Fruit fly (Drosophila melanogaster) whole organism, embryonic: ENCODE data around the gene CG31404.

ENCODE experiments used
- Antp ChIP-seq: fragments of 200-800 bp; sonication (Bioruptor generic); optimal IDR thresholded peaks from 3 replicates; lab custom pipeline; 2016; ENCODE audit warnings: missing biosample characterization, missing genetic modification characterization
- Atf6 ChIP-seq: fragments of 200-800 bp; sonication (Bioruptor generic); IDR thresholded peaks from 2 replicates; pipeline ENCODE4 v1.3.6; 2022; ENCODE audit warnings: missing biosample characterization, missing genetic modification characterization
- CG1024 ChIP-seq: fragments of 200-800 bp; sonication (Bioruptor generic); IDR thresholded peaks from 2 replicates; pipeline ENCODE4 v1.3.6; 2022; ENCODE audit warnings: missing biosample characterization, missing genetic modification characterization
- CG10366 ChIP-seq: fragments of 200-800 bp; sonication (Bioruptor generic); IDR thresholded peaks from 2 replicates; pipeline ENCODE4 v1.3.6; 2022; ENCODE audit warnings: missing biosample characterization, missing genetic modification characterization
- CG10979 ChIP-seq: fragments of 200-800 bp; sonication (Bioruptor generic); optimal IDR thresholded peaks from 2 replicates; lab custom pipeline; 2018; ENCODE audit warnings: missing biosample characterization, mild to moderate bottlenecking, missing genetic modification characterization, moderate library complexity
- CG11504 ChIP-seq: fragments of 200-800 bp; sonication (Bioruptor generic); optimal IDR thresholded peaks from 3 replicates; lab custom pipeline; 2019; ENCODE audit warnings: missing biosample characterization, mild to moderate bottlenecking, missing genetic modification characterization, moderate library complexity
- CG14860 ChIP-seq: fragments of 200-800 bp; sonication (Bioruptor generic); IDR thresholded peaks from 3 replicates; pipeline ENCODE4 v1.3.6; 2022; ENCODE audit warnings: missing biosample characterization, missing genetic modification characterization; ENCODE audit not compliant: partially characterized antibody
- CG14965 ChIP-seq: fragments of 200-800 bp; sonication (Bioruptor generic); optimal IDR thresholded peaks from 2 replicates; lab custom pipeline; 2016; ENCODE audit warnings: missing biosample characterization, missing genetic modification characterization, borderline replicate concordance
- CG15269 ChIP-seq: fragments of 200-800 bp; sonication (Bioruptor generic); optimal IDR thresholded peaks from 2 replicates; lab custom pipeline; 2018; ENCODE audit warnings: missing biosample characterization, mild to moderate bottlenecking, missing genetic modification characterization, moderate library complexity
- CG15696 ChIP-seq: fragments of 200-800 bp; sonication (Bioruptor generic); optimal IDR thresholded peaks from 2 replicates; lab custom pipeline; 2019; ENCODE audit warnings: missing biosample characterization, mild to moderate bottlenecking, missing genetic modification characterization, moderate library complexity
- CG17361 ChIP-seq: fragments of 200-800 bp; sonication (Bioruptor generic); IDR thresholded peaks from 3 replicates; pipeline ENCODE4 v1.3.6; 2022; ENCODE audit warnings: missing biosample characterization, missing genetic modification characterization
- CG17829 ChIP-seq: fragments of 200-800 bp; optimal IDR thresholded peaks from 2 replicates; lab custom pipeline; 2019; ENCODE audit warnings: missing biosample characterization, mild to moderate bottlenecking, missing genetic modification characterization, moderate library complexity
- CG2678 ChIP-seq: fragments of 200-800 bp; sonication (Bioruptor generic); optimal IDR thresholded peaks from 3 replicates; lab custom pipeline; 2019; ENCODE audit warnings: missing biosample characterization, mild to moderate bottlenecking, missing genetic modification characterization, moderate library complexity
- CG2712 ChIP-seq: fragments of 200-800 bp; optimal IDR thresholded peaks from 3 replicates; lab custom pipeline; 2019; ENCODE audit warnings: missing biosample characterization, mild to moderate bottlenecking, missing genetic modification characterization, moderate library complexity
- CG2889 ChIP-seq: fragments of 200-800 bp; sonication (Bioruptor generic); IDR thresholded peaks from 3 replicates; pipeline ENCODE4 v1.3.6; 2022; ENCODE audit warnings: missing biosample characterization, missing genetic modification characterization
- CG31224 ChIP-seq: fragments of 200-800 bp; sonication (Bioruptor generic); IDR thresholded peaks from 2 replicates; pipeline ENCODE4 v1.3.6; 2022; ENCODE audit warnings: missing biosample characterization, missing genetic modification characterization
- CG33213 ChIP-seq: fragments of 200-800 bp; sonication (Bioruptor generic); optimal IDR thresholded peaks from 3 replicates; lab custom pipeline; 2016; ENCODE audit warnings: missing biosample characterization, missing genetic modification characterization
- CG6272 ChIP-seq: fragments of 200-800 bp; sonication (Bioruptor generic); IDR thresholded peaks from 2 replicates; pipeline ENCODE4 v1.3.6; 2022; ENCODE audit warnings: missing biosample characterization, missing genetic modification characterization
- CG8388 ChIP-seq: fragments of 200-800 bp; sonication (Bioruptor generic); optimal IDR thresholded peaks from 2 replicates; lab custom pipeline; 2019; ENCODE audit warnings: missing biosample characterization, mild to moderate bottlenecking, missing genetic modification characterization, moderate library complexity
- CG8765 ChIP-seq: fragments of 200-800 bp; sonication (Bioruptor generic); IDR thresholded peaks from 2 replicates; pipeline ENCODE4 v1.3.6; 2022; ENCODE audit warnings: missing biosample characterization, missing genetic modification characterization
- CG9817 ChIP-seq: fragments of 200-800 bp; sonication (Bioruptor generic); optimal IDR thresholded peaks from 2 replicates; lab custom pipeline; 2018; ENCODE audit warnings: missing biosample characterization, mild to moderate bottlenecking, missing genetic modification characterization, moderate library complexity
- CkIIα-i1 ChIP-seq: fragments of 200-800 bp; sonication (Bioruptor generic); IDR thresholded peaks from 2 replicates; pipeline ENCODE4 v1.3.6; 2022; ENCODE audit warnings: missing biosample characterization, missing genetic modification characterization
- CrebB ChIP-seq: fragments of 200-800 bp; sonication (Bioruptor generic); optimal IDR thresholded peaks from 3 replicates; lab custom pipeline; 2018; ENCODE audit warnings: missing biosample characterization, mild to moderate bottlenecking, missing genetic modification characterization
- E2f2 ChIP-seq: fragments of 200-800 bp; sonication (Bioruptor generic); IDR thresholded peaks from 2 replicates; pipeline ENCODE4 v1.3.6; 2022; ENCODE audit warnings: missing biosample characterization, missing genetic modification characterization
- Ets65A ChIP-seq: fragments of 200-800 bp; sonication (Bioruptor generic); peaks from one replicate; lab custom pipeline; 2016; ENCODE audit warnings: missing biosample characterization, missing genetic modification characterization
- Fer1 ChIP-seq: fragments of 200-800 bp; sonication (Bioruptor generic); optimal IDR thresholded peaks from 2 replicates; lab custom pipeline; 2017; ENCODE audit warnings: missing biosample characterization, mild to moderate bottlenecking, missing genetic modification characterization
- HLH3B ChIP-seq: fragments of 200-800 bp; sonication (Bioruptor generic); IDR thresholded peaks from 2 replicates; pipeline ENCODE4 v1.3.6; 2022; ENCODE audit warnings: missing biosample characterization, missing genetic modification characterization
- Hr39 ChIP-seq: fragments of >200 bp; optimal IDR thresholded peaks from 2 replicates; lab custom pipeline; 2017
- Mad ChIP-seq: fragments of 200-800 bp; sonication (Bioruptor generic); optimal IDR thresholded peaks from 2 replicates; lab custom pipeline; 2016; ENCODE audit warnings: missing biosample characterization, missing genetic modification characterization
- Neu2 ChIP-seq: fragments of 200-800 bp; sonication (Bioruptor generic); optimal IDR thresholded peaks from 3 replicates; lab custom pipeline; 2016; ENCODE audit warnings: missing biosample characterization, missing genetic modification characterization, borderline replicate concordance
- Oli ChIP-seq: fragments of 200-800 bp; sonication (Bioruptor generic); optimal IDR thresholded peaks from 2 replicates; lab custom pipeline; 2018; ENCODE audit warnings: missing biosample characterization, mild to moderate bottlenecking, missing genetic modification characterization, moderate library complexity
- Ravus ChIP-seq: fragments of 200-800 bp; sonication (Bioruptor generic); IDR thresholded peaks from 2 replicates; pipeline ENCODE4 v1.3.6; 2022; ENCODE audit warnings: missing biosample characterization, missing genetic modification characterization
- Xrp1 ChIP-seq: fragments of 200-800 bp; sonication (Bioruptor generic); IDR thresholded peaks from 2 replicates; pipeline ENCODE4 v1.3.6; 2022; ENCODE audit warnings: missing biosample characterization, missing genetic modification characterization
- abd-A ChIP-seq: fragments of 200-800 bp; sonication (Bioruptor generic); optimal IDR thresholded peaks from 3 replicates; lab custom pipeline; 2019; ENCODE audit warnings: missing biosample characterization, mild to moderate bottlenecking, missing genetic modification characterization, moderate library complexity
- ato ChIP-seq: fragments of 200-800 bp; sonication (Bioruptor generic); IDR thresholded peaks from 2 replicates; pipeline ENCODE4 v1.3.6; 2022; ENCODE audit warnings: missing biosample characterization, missing genetic modification characterization; ENCODE audit not compliant: partially characterized antibody
- fd102C ChIP-seq: fragments of 200-800 bp; sonication (Bioruptor generic); optimal IDR thresholded peaks from 2 replicates; lab custom pipeline; 2018; ENCODE audit warnings: missing biosample characterization, mild to moderate bottlenecking, missing genetic modification characterization, moderate library complexity
- gsb ChIP-seq: fragments of 200-800 bp; sonication (Bioruptor generic); IDR thresholded peaks from 2 replicates; pipeline ENCODE4 v1.3.6; 2022; ENCODE audit warnings: missing biosample characterization, missing genetic modification characterization
- ken ChIP-seq: fragments of 200-800 bp; sonication (Bioruptor generic); IDR thresholded peaks from 3 replicates; pipeline ENCODE4 v1.3.6; 2022; ENCODE audit warnings: missing biosample characterization, missing genetic modification characterization
- nerfin-2 ChIP-seq: fragments of 200-800 bp; sonication (Bioruptor generic); IDR thresholded peaks from 2 replicates; pipeline ENCODE4 v1.3.6; 2022; ENCODE audit warnings: missing biosample characterization, missing genetic modification characterization; ENCODE audit not compliant: partially characterized antibody
- nmo ChIP-seq: fragments of 200-800 bp; sonication (Bioruptor generic); optimal IDR thresholded peaks from 2 replicates; lab custom pipeline; 2018; ENCODE audit warnings: missing biosample characterization, mild to moderate bottlenecking, missing genetic modification characterization, moderate library complexity
- psq ChIP-seq: fragments of 200-800 bp; sonication (Bioruptor generic); optimal IDR thresholded peaks from 2 replicates; lab custom pipeline; 2017; ENCODE audit warnings: missing biosample characterization, missing genetic modification characterization
- sens ChIP-seq: fragments of 200-800 bp; sonication (Bioruptor generic); peaks from one replicate; lab custom pipeline; 2016; ENCODE audit warnings: missing biosample characterization, missing genetic modification characterization
- slbo ChIP-seq: fragments of 200-800 bp; sonication (Bioruptor generic); IDR thresholded peaks from 2 replicates; pipeline ENCODE4 v1.3.6; 2022; ENCODE audit warnings: missing biosample characterization, missing genetic modification characterization
- ssp ChIP-seq: fragments of 200-800 bp; sonication (Bioruptor generic); IDR thresholded peaks from 2 replicates; pipeline ENCODE4 v1.3.6; 2022; ENCODE audit warnings: missing biosample characterization, missing genetic modification characterization
- ttk ChIP-seq: fragments of 200-800 bp; sonication (Bioruptor generic); IDR thresholded peaks from 2 replicates; pipeline ENCODE4 v2.1.2; 2022; ENCODE audit warnings: missing biosample characterization, missing genetic modification characterization

CG31404 gene

dm6 chr3R:19370693-19371092 is 5.1 kb downstream of the CG31404 start (continued):
- TF ChIP-seq sens (peak; percentile 79), CG9817 (no peak), CG2712 (peak; percentile 53), Hr39 (no peak), gsb (GFP tag; lab: Robert Waterston, UW) (no peak), CG17361 (GFP tag; lab: Robert Waterston, UW) (peak; percentile 38; the same call in 1 of the 3 replicates), Xrp1 (GFP tag; lab: Robert Waterston, UW) (0 out of 2 replicates have a peak, but pooled peaks have one; percentile 38), CG11504 (tag; lab: Kevin White, UChicago) (peak; percentile 10), CG10979 (peak; percentile 62), CG31224 (no peak), CG15696 (tag; lab: Kevin White, UChicago) (peak; percentile 45), CG17829 (tag; lab: Kevin White, UChicago) (peak; percentile 25), ttk (no peak)

- TF ChIP-seq Ets65A (GFP tag; lab: Kevin White, UChicago) (peak; percentile 91), CG33213 (GFP tag; lab: Kevin White, UChicago) (no peak)
These were observed 6.8 kb downstream of the CG31404 start for dm6 chr3R:19369060-19369459.

- TF ChIP-seq CG10979: no peak
- no peak for TF ChIP-seq CG6272
- TF ChIP-seq Oli: no peak
- TF ChIP-seq Ravus (GFP tag; lab: Robert Waterston, UW): no peak
- no peak for TF ChIP-seq CG14860 (GFP tag; lab: Robert Waterston, UW)
- TF ChIP-seq CG8765 (GFP tag; lab: Robert Waterston, UW): no peak
- TF ChIP-seq Atf6 (GFP tag; lab: Robert Waterston, UW): no peak
- no peak for TF ChIP-seq Mad
- TF ChIP-seq psq (GFP tag; lab: Kevin White, UChicago): no peak
- TF ChIP-seq CG15269 (tag; lab: Kevin White, UChicago): no peak
- no peak for TF ChIP-seq CkIIα-i1 (GFP tag; lab: Robert Waterston, UW)
- no peak for TF ChIP-seq fd102C
- TF ChIP-seq nmo (GFP tag; lab: Kevin White, UChicago): no peak
- no peak for TF ChIP-seq CG2678 (tag; lab: Kevin White, UChicago)
- no peak for TF ChIP-seq slbo (GFP tag; lab: Robert Waterston, UW)
- no peak for TF ChIP-seq Fer1 (GFP tag; lab: Kevin White, UChicago)
These were observed 12.9 kb downstream of the CG31404 start for dm6 chr3R:19362879-19363278.

- TF ChIP-seq HLH3B (GFP tag; lab: Robert Waterston, UW) (no peak), ssp (GFP tag; lab: Robert Waterston, UW) (no peak), ttk (no peak), CG2889 (GFP tag; lab: Robert Waterston, UW) (no peak), abd-A (tag; lab: Kevin White, UChicago) (no peak), CG1024 (GFP tag; lab: Robert Waterston, UW) (no peak), nerfin-2 (GFP tag; lab: Robert Waterston, UW) (no peak), CG8388 (GFP tag; lab: Kevin White, UChicago) (no peak), CG14965 (GFP tag; lab: Kevin White, UChicago) (no peak), CG10366 (GFP tag; lab: Robert Waterston, UW) (no peak), CG11504 (tag; lab: Kevin White, UChicago) (no peak), Neu2 (no peak), E2f2 (GFP tag; lab: Robert Waterston, UW) (no peak), Antp (GFP tag; lab: Kevin White, UChicago) (no peak), ato (no peak), CrebB (tag; lab: Kevin White, UChicago) (no peak), ken (GFP tag; lab: Robert Waterston, UW) (no peak)
- TF ChIP-seq, all 482 proteins: peak for 0
These were observed 22.1 kb downstream of the CG31404 start, which contains the start of gene CG43203 for dm6 chr3R:19353751-19354150. Gene CG43203, plus strand, starts transcription at chr3R:19354051.
